Worm (Caenorhabditis elegans) whole organism, early embryonic: Measurements from ENCODE around the gene srh-220.

Source experiments
- B0310.2 ChIP-seq: sonication (generic microtip); optimal IDR thresholded peaks from 2 replicates; lab custom pipeline; 2016; ENCODE audit warnings: mild to moderate bottlenecking, missing genetic modification characterization, missing compliant biosample characterization
- F13C5.2 ChIP-seq: sonication (generic microtip); optimal IDR thresholded peaks from 2 replicates; lab custom pipeline; 2017; ENCODE audit warnings: mild to moderate bottlenecking, missing genetic modification characterization, inconsistent platforms, missing compliant biosample characterization
- aly-1 ChIP-seq: sonication (generic microtip); optimal IDR thresholded peaks from 2 replicates; lab custom pipeline; 2016; ENCODE audit warnings: missing genetic modification characterization, missing compliant biosample characterization
- ama-1 ChIP-seq: fragments of 150-350 bp; optimal IDR thresholded peaks from 2 replicates; lab custom pipeline; 2014
- ceh-13 ChIP-seq: fragments of 200-800 bp; sonication (Bioruptor generic); optimal IDR thresholded peaks from 2 replicates; lab custom pipeline; 2018; ENCODE audit warnings: mild to moderate bottlenecking, missing genetic modification characterization, missing compliant biosample characterization
- ceh-36 ChIP-seq: sonication (generic microtip); optimal IDR thresholded peaks from 2 replicates; lab custom pipeline; 2016; ENCODE audit warnings: missing genetic modification characterization, inconsistent platforms, missing compliant biosample characterization
- flt-1 ChIP-seq: fragments of 200-800 bp; sonication (Bioruptor generic); IDR thresholded peaks from 2 replicates; pipeline ENCODE4 v1.3.6; 2022; ENCODE audit warnings: missing genetic modification characterization, missing compliant biosample characterization
- hmbx-1 ChIP-seq: sonication (generic microtip); optimal IDR thresholded peaks from 2 replicates; lab custom pipeline; 2016; ENCODE audit warnings: mild to moderate bottlenecking, missing genetic modification characterization, missing compliant biosample characterization
- hmg-4 ChIP-seq: fragments of 200-800 bp; sonication (Bioruptor generic); optimal IDR thresholded peaks from 2 replicates; lab custom pipeline; 2018; ENCODE audit warnings: mild to moderate bottlenecking, missing genetic modification characterization, missing compliant biosample characterization
- sea-1 ChIP-seq: fragments of 200-800 bp; sonication (Bioruptor generic); conservative IDR thresholded peaks from 2 replicates; pipeline ENCODE4 v1.3.6; 2022; ENCODE audit warnings: missing genetic modification characterization, missing compliant biosample characterization
- tbx-11 ChIP-seq: fragments of 200-800 bp; sonication (Bioruptor generic); IDR thresholded peaks from 2 replicates; pipeline ENCODE4 v1.3.6; 2022; ENCODE audit warnings: missing genetic modification characterization, missing compliant biosample characterization
- tbx-37 ChIP-seq: fragments of 200-800 bp; sonication (Bioruptor generic); conservative IDR thresholded peaks from 2 replicates; pipeline ENCODE4 v1.3.6; 2022; ENCODE audit warnings: missing genetic modification reagents, missing genetic modification characterization, missing compliant biosample characterization
- tra-4 ChIP-seq: sonication (generic microtip); optimal IDR thresholded peaks from 2 replicates; lab custom pipeline; 2017; ENCODE audit warnings: missing genetic modification characterization, missing compliant biosample characterization

ce11 chrIV:4007697-4008096, 29.9 kb upstream of the srh-220 start, which contains the start of gene W02C12.2:
- TF ChIP-seq B0310.2 (tag; lab: Kevin White, UChicago) (no peak), tra-4 (tag; lab: Kevin White, UChicago) (no peak), tbx-11 (GFP tag; lab: Robert Waterston, UW) (no peak), ama-1 (lab: Kevin White, UChicago) (no peak), tbx-37 (GFP tag; lab: Robert Waterston, UW) (no peak), hmg-4 (no peak), ceh-13 (GFP tag; lab: Kevin White, UChicago) (no peak), ceh-36 (tag; lab: Kevin White, UChicago) (no peak), sea-1 (GFP tag; lab: Robert Waterston, UW) (no peak), flt-1 (GFP tag; lab: Robert Waterston, UW) (no peak), hmbx-1 (tag; lab: Kevin White, UChicago) (no peak), aly-1 (tag; lab: Kevin White, UChicago) (no peak), F13C5.2 (tag; lab: Kevin White, UChicago) (no peak)
